Worm (Caenorhabditis elegans) whole organism, L3 larva: Measurements from ENCODE around the gene F44F4.3.
A peak's percentile ranks its signal among the peaks of the same experiment; 100 is the strongest.

ENCODE experiments used
- ceh-9 ChIP-seq: sonication (generic microtip); optimal IDR thresholded peaks from 2 replicates; lab custom pipeline; 2018; ENCODE audit warnings: missing biosample characterization, missing genetic modification characterization
- egl-27 ChIP-seq: sonication (generic microtip); optimal IDR thresholded peaks from 4 replicates; lab custom pipeline; 2017; ENCODE audit warnings: missing biosample characterization, missing genetic modification reagents, missing genetic modification characterization
- elt-2 ChIP-seq: sonication (generic microtip); optimal IDR thresholded peaks from 2 replicates; lab custom pipeline; 2016; ENCODE audit warnings: missing genetic modification reagents, mild to moderate bottlenecking, missing genetic modification characterization, missing compliant biosample characterization
- fkh-10 ChIP-seq: sonication (generic microtip); optimal IDR thresholded peaks from 2 replicates; lab custom pipeline; 2017; ENCODE audit warnings: missing biosample characterization, missing genetic modification reagents, missing genetic modification characterization
- lsy-12 ChIP-seq: sonication (generic microtip); optimal IDR thresholded peaks from 2 replicates; lab custom pipeline; 2016; ENCODE audit warnings: mild to moderate bottlenecking, missing genetic modification characterization, missing compliant biosample characterization
- mml-1 ChIP-seq: fragments of 150-350 bp; sonication (generic microtip); optimal IDR thresholded peaks from 3 replicates; lab custom pipeline; 2014; ENCODE audit warnings: missing biosample characterization, missing genetic modification characterization
- nfya-1 ChIP-seq: sonication (generic microtip); optimal IDR thresholded peaks from 2 replicates; lab custom pipeline; 2017; ENCODE audit warnings: missing genetic modification characterization, mild to moderate bottlenecking, missing compliant biosample characterization, antibody characterized with exemption, moderate library complexity; ENCODE audit not compliant: insufficient read depth
- pha-4 ChIP-seq: fragments of 150-350 bp; optimal IDR thresholded peaks from 2 replicates; lab custom pipeline; 2014; ENCODE audit warnings: missing biosample characterization, missing genetic modification reagents, missing genetic modification characterization
- skn-1 ChIP-seq: fragments of 150-350 bp; optimal IDR thresholded peaks from 2 replicates; lab custom pipeline; 2014; ENCODE audit warnings: missing biosample characterization, missing genetic modification characterization
- unc-39 ChIP-seq: sonication (generic microtip); optimal IDR thresholded peaks from 4 replicates; lab custom pipeline; 2017; ENCODE audit warnings: missing biosample characterization, missing genetic modification characterization
- unc-62 ChIP-seq: fragments of 150-350 bp; sonication (generic microtip); optimal IDR thresholded peaks from 4 replicates; lab custom pipeline; 2014; ENCODE audit warnings: missing biosample characterization, missing genetic modification reagents, missing genetic modification characterization
- ztf-11 ChIP-seq: fragments of 150-350 bp; optimal IDR thresholded peaks from 2 replicates; lab custom pipeline; 2014; ENCODE audit warnings: missing biosample characterization, missing genetic modification characterization

F44F4.3 gene

DNA sequence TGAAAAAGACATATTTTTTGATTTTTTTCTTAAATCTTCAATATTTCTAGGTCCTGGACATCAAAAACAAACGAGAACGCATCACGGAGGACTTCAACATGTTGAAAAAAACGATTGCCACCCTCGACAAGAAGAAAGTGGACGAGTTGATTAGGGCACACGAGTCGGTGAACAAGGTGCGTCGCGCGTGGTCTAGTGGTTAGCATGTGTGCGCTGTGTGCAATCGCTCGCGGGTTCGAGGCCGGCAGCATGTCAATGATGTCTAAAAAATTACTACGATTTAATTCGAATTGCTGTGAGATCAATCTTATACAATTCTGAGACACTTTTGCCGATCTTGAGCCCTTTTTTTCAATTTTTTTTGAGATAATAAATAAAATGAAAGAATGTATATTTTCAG, 45.7 kb downstream of the F44F4.3 start (continued):
- TF ChIP-seq pha-4 (tag; lab: Kevin White, UChicago): peak; percentile 78
- TF ChIP-seq unc-62 (GFP tag; lab: Kevin White, UChicago): peak; percentile 40

- TF ChIP-seq egl-27 (tag; lab: Kevin White, UChicago) (no peak), nfya-1 (tag; lab: Kevin White, UChicago) (peak; percentile 73)
Observed at ce11 chrII:10838550-10838949, 47.2 kb downstream of the F44F4.3 start.

DNA sequence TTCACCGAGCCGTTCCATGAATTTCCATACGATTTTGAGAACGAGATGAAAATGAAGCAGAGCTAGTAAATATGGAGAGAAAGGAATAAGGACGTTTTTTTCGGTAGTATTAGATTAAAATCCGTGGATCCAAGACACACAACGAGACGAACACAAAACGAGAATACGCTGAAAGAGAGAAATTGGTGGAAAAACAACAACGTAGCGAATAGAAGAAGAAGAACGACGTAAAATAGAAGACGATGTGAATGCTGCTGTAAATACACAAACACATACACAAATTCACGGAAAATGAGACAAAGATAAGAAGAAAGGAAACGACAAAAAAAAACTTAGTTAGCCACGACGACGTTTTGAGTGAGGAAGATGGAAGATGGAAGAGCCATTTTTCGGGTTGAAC, 51.0 kb downstream of the F44F4.3 start:
- TF ChIP-seq skn-1 (tag; lab: Kevin White, UChicago) (no peak), ceh-9 (no peak), nfya-1 (tag; lab: Kevin White, UChicago) (no peak), fkh-10 (no peak), unc-39 (tag; lab: Kevin White, UChicago) (no peak), mml-1 (tag; lab: Kevin White, UChicago) (no peak), ztf-11 (tag; lab: Kevin White, UChicago) (no peak), lsy-12 (tag; lab: Kevin White, UChicago) (no peak), elt-2 (tag; lab: Kevin White, UChicago) (no peak)
